Worm (Caenorhabditis elegans): ENCODE data around the gene fic-1.

The fic-1 gene

DNA sequence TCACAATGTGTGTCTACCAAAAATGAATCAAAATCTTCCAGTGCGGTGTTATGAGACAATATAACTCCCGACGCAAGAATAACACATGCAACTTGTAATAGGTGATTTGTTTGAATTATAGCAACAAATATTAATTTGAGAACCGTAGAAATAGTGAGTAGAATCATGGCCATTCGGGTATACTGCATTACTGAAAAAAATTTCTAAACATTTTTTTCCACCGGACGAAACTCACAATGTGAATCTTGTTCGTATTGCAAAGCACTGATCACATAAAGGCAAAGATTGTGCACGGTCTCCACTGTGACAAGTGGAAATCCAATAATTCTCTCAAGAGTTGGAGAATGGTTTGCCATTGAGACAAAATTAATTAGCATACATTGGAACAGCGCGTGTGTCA lies 34.8 kb upstream of the fic-1 start:
- TF ChIP-seq tbx-2 (tag; optimal IDR thresholded peaks at IDR 0.05) = no peak
- TF ChIP-seq ceh-45 (GFP tag; IDR thresholded peaks at IDR 0.05) = no peak
- no peak for TF ChIP-seq K02D7.2 (tag; optimal IDR thresholded peaks at IDR 0.05)
- TF ChIP-seq ttx-3 (tag; optimal IDR thresholded peaks at IDR 0.05) = no peak
- TF ChIP-seq sox-4 (tag; optimal IDR thresholded peaks at IDR 0.05) = no peak
- TF ChIP-seq pqm-1 (tag; optimal IDR thresholded peaks at IDR 0.05) = no peak
- no peak for TF ChIP-seq unc-86 (tag; optimal IDR thresholded peaks at IDR 0.05)

DNA sequence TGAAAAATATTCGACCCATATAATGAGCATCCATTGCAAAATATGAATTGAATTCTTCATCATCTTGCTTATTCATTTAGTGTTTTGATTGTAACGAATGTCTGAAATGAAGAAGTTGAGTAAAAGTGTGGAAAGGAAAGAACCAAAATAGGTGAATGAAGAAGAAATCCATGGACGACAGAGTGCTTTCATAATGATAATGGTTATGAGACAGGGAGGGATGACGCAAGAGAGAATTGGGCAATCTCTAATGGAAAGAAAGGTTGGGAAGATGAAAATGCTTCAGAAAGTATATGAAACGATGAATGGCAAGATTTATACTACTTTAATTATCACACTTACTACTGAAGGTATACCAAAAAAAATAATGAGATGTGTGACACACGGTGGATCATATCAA lies 33.0 kb upstream of the fic-1 start, which contains the start of gene ZK596.3:
ZK596.3 (minus strand) TSS at position 101 of the 400 bp plus-strand sequence.
- TF ChIP-seq tbx-7 (tag; optimal IDR thresholded peaks at IDR 0.05) = no peak
- no peak for TF ChIP-seq hlh-15 (tag; optimal IDR thresholded peaks at IDR 0.05)
- TF ChIP-seq lin-11 (tag; optimal IDR thresholded peaks at IDR 0.05) = no peak
- TF ChIP-seq ztf-16 (tag; optimal IDR thresholded peaks at IDR 0.05) = no peak
- no peak for TF ChIP-seq madf-2 (tag; optimal IDR thresholded peaks at IDR 0.05)
- TF ChIP-seq sox-2 (GFP tag; IDR thresholded peaks at IDR 0.05) = no peak
- no peak for TF ChIP-seq ceh-19 (GFP tag; optimal IDR thresholded peaks at IDR 0.05)
- no peak for TF ChIP-seq ceh-6 (GFP tag; optimal IDR thresholded peaks at IDR 0.05)
- TF ChIP-seq zip-5 (tag; optimal IDR thresholded peaks at IDR 0.05) = no peak
- no peak for TF ChIP-seq sdc-2 (tag; optimal IDR thresholded peaks at IDR 0.05)
- TF ChIP-seq nhr-232 (tag; optimal IDR thresholded peaks at IDR 0.05) = no peak
- TF ChIP-seq unc-55 (GFP tag; optimal IDR thresholded peaks at IDR 0.05) = no peak

DNA sequence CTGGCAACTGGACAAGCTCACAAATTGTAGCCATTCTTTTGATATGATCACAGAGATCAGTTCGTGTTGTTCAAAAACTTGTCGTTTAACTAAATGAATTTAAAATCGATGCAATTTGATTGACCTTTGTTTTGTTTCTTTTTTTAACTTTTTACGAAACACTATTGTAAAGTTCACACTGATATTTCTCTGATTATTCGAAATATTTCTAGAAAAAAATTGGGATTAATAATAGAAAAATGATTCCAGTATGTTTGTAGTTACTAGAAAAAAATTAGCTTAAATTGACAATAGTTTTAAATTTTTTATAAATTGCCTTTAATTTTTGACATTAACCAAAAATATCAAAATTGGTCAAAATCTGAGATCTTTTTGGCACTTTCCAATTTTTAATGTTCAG lies 28.0 kb upstream of the fic-1 start, which contains the start of gene ZK596.2:
ZK596.2 (minus strand) TSS at position 101 of the 400 bp plus-strand sequence.
- TF ChIP-seq ceh-18 (tag; optimal IDR thresholded peaks at IDR 0.05) = no peak
- TF ChIP-seq ceh-48 (tag; optimal IDR thresholded peaks at IDR 0.05) = no peak
- TF ChIP-seq gmeb-2 (tag; optimal IDR thresholded peaks at IDR 0.05) = no peak
- TF ChIP-seq Y22D7AL.16 (tag; optimal IDR thresholded peaks at IDR 0.05) = no peak
- TF ChIP-seq sdc-2 (tag; optimal IDR thresholded peaks at IDR 0.05) = no peak
- no peak for TF ChIP-seq hlh-6 (tag; optimal IDR thresholded peaks at IDR 0.05)
- no peak for TF ChIP-seq nhr-11 (tag; optimal IDR thresholded peaks at IDR 0.05)
- TF ChIP-seq nhr-232 (tag; optimal IDR thresholded peaks at IDR 0.05) = no peak

DNA sequence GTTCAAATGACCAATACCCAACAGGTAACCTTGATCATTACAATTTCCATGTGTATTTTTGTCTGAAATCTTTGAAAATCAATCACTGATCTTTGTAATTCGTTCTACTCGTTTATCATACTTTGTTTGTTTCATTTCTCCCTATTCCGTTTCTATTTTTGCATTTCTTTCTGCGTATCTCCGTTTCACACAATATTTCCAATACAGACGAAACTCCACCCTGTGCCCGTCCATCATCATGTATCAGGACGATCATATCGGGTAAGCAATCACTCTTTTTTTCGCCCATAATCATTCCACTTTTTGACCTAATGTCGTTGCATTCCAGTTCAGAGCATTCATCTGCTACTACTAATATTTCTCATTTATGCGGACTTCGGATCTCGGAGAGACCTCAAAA lies 27.5 kb upstream of the fic-1 start, which contains the start of gene pyk-2:
pyk-2 (plus strand) TSS at position 206 of the 400 bp plus-strand sequence.
- no peak for TF ChIP-seq hlh-8 (tag; optimal IDR thresholded peaks at IDR 0.05)
- TF ChIP-seq Y22D7AL.16 (tag; optimal IDR thresholded peaks at IDR 0.05) = no peak
- no peak for TF ChIP-seq hlh-15 (tag; optimal IDR thresholded peaks at IDR 0.05)
- no peak for TF ChIP-seq ztf-16 (tag; optimal IDR thresholded peaks at IDR 0.05)
- TF ChIP-seq pag-3 (tag; optimal IDR thresholded peaks at IDR 0.05; ENCODE audit: borderline replicate concordance) = no peak
- TF ChIP-seq nhr-11 (tag; optimal IDR thresholded peaks at IDR 0.05) = no peak
- TF ChIP-seq pha-2 (tag; optimal IDR thresholded peaks at IDR 0.05) = no peak
- TF ChIP-seq sox-2 (GFP tag; IDR thresholded peaks at IDR 0.05) = no peak
- TF ChIP-seq pax-1 (tag; optimal IDR thresholded peaks at IDR 0.05) = no peak
- no peak for TF ChIP-seq hlh-6 (tag; optimal IDR thresholded peaks at IDR 0.05)
- TF ChIP-seq tbx-7 (tag; optimal IDR thresholded peaks at IDR 0.05) = no peak
- no peak for TF ChIP-seq mec-3 (tag; optimal IDR thresholded peaks at IDR 0.05; ENCODE audit: borderline replicate concordance)
- TF ChIP-seq fkh-10 (GFP tag; optimal IDR thresholded peaks at IDR 0.05) = no peak
- no peak for TF ChIP-seq nfya-1 (tag; optimal IDR thresholded peaks at IDR 0.05)

DNA sequence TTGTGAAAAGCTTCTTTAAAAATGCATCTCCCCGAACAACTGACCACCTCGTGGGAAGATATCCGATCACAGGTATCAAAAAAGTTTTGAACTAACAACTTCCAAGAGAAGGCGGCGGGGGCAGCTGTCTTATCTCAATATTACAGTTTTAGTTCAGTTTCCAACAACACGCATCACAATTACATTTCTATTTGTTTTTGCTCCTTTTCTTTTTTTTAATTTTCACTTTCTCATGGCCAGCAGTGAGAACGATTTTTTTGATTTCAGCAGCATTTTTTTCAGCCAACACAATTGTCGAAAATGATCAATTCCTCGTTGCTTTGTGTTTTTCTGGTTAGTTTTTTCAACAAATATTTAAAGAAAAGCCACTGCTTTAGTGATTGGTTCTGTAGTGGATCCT lies 24.2 kb upstream of the fic-1 start, which contains the start of gene ZK593.2:
ZK593.2 (plus strand) TSS at position 301 of the 400 bp plus-strand sequence.
- TF ChIP-seq unc-55 (GFP tag; optimal IDR thresholded peaks at IDR 0.05) (no peak), C38D4.7 (GFP tag; optimal IDR thresholded peaks at IDR 0.05) (no peak), ceh-6 (GFP tag; optimal IDR thresholded peaks at IDR 0.05) (no peak), fkh-6 (tag; optimal IDR thresholded peaks at IDR 0.05) (no peak)
